Fruit fly (Drosophila melanogaster) Kc167 (cell line): ENCODE data around the gene CG31286.

ENCODE experiments used
- Myc ChIP-seq: fragments of >200 bp; optimal IDR thresholded peaks from 2 replicates; lab custom pipeline; 2017; ENCODE audit warnings: missing external identifiers
- Sin3A ChIP-seq: fragments of >200 bp; optimal IDR thresholded peaks from 2 replicates; lab custom pipeline; 2018; ENCODE audit warnings: missing external identifiers
- h ChIP-seq: fragments of >200 bp; optimal IDR thresholded peaks from 3 replicates; lab custom pipeline; 2018; ENCODE audit warnings: missing external identifiers
- insv ChIP-seq: fragments of >200 bp; optimal IDR thresholded peaks from 3 replicates; lab custom pipeline; 2018; ENCODE audit warnings: missing external identifiers
- psq ChIP-seq: fragments of >200 bp; optimal IDR thresholded peaks from 2 replicates; lab custom pipeline; 2017; ENCODE audit warnings: missing external identifiers
- ttk ChIP-seq: sonication (Bioruptor generic); optimal IDR thresholded peaks from 2 replicates; lab custom pipeline; 2017; ENCODE audit warnings: missing external identifiers

Gene CG31286

dm6 chr3R:6657278-6658246 lies 16.5 kb downstream of the CG31286 start, which contains the start of the genes CG1307 and twr:
Gene CG1307 (minus strand): TSS chr3R:6657442.
Gene twr (plus strand): TSS chr3R:6657882.
- TF ChIP-seq Sin3A (lab: Kevin White, UChicago) (no peak), h (no peak), ttk (lab: Kevin White, UChicago) (no peak), insv (lab: Kevin White, UChicago) (no peak), psq (no peak), Myc (no peak)

dm6 chr3R:6659941-6660340 lies 18.9 kb downstream of the CG31286 start, which contains the start of gene agt:
Gene agt (minus strand): TSS chr3R:6660100.
- TF ChIP-seq Sin3A (lab: Kevin White, UChicago) (no peak), Myc (no peak), ttk (lab: Kevin White, UChicago) (no peak), psq (no peak), insv (lab: Kevin White, UChicago) (no peak), h (no peak)

dm6 chr3R:6662613-6663288 lies 21.7 kb downstream of the CG31286 start:
- TF ChIP-seq Myc (no peak), ttk (lab: Kevin White, UChicago) (no peak), psq (no peak), Sin3A (lab: Kevin White, UChicago) (no peak), insv (lab: Kevin White, UChicago) (no peak), h (no peak)

dm6 chr3R:6663289-6663666 lies 22.2 kb downstream of the CG31286 start:
- TF ChIP-seq Sin3A (lab: Kevin White, UChicago): no peak
- TF ChIP-seq psq: no peak
- TF ChIP-seq ttk (lab: Kevin White, UChicago): no peak
- no peak for TF ChIP-seq insv (lab: Kevin White, UChicago)
- TF ChIP-seq h: no peak
- TF ChIP-seq Myc: no peak

DNA sequence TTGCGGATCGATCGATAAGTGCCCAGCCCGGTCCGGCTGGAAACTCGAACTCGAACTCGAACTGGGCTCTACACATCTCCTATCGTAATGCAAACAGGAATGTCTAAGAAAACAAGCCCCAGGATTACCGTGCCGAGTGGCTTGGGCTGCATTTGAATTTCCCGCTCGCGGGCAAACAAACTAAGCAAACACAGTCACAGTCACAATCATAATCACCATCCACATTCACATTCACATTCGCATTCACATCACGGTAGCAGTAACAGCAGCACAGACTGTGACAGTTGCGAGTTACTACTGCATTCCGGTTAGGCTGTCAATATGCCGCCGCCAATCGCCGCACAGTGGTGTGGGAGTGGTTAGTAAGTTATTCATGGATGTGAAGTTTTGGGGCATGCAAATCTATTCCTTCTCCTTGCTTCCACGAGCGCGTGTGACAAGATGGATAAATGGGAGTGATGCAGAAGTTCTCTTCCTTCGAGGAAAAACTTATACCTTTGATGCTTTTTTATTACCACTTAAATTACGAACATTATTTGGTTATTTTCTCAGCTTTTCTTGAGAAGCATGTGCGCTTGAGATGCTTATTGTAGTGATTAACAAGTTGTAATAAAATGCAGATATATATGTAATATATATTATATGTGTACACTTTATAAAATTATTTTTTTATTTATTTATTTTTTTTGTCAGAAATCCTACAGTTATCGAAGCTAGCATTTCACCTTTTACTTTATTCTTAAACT lies 23.5 kb downstream of the CG31286 start:
- TF ChIP-seq ttk (lab: Kevin White, UChicago) (no peak), psq (no peak), insv (lab: Kevin White, UChicago) (no peak), Myc (no peak), h (no peak), Sin3A (lab: Kevin White, UChicago) (no peak)

- TF ChIP-seq insv (lab: Kevin White, UChicago): no peak
- TF ChIP-seq Sin3A (lab: Kevin White, UChicago): no peak
- no peak for TF ChIP-seq Myc
- no peak for TF ChIP-seq psq
- TF ChIP-seq ttk (lab: Kevin White, UChicago): no peak
- TF ChIP-seq h: no peak
Observed at dm6 chr3R:6665117-6665654, 24.2 kb downstream of the CG31286 start.

- no peak for TF ChIP-seq insv (lab: Kevin White, UChicago)
- no peak for TF ChIP-seq Sin3A (lab: Kevin White, UChicago)
Observed at dm6 chr3R:6667245-6667644, 26.2 kb downstream of the CG31286 start.

DNA sequence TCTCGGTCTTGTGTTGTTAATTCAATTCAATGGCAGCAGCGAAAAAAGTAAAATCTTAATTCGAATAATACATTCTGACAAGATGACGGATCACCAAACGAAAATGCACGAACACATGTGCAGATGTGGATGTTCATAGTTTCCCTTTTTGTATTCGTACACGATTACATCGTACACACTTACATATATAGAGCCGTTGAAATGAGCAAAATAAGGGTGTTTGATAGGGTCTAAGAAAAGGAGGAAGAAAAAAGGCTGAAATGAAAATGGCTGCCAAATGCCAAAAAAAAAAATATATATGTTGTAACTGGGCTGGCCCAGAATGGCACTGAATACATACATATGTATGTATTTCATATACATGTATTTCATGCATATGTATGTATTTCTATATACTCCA lies 27.2 kb downstream of the CG31286 start:
- TF ChIP-seq psq (no peak), Myc (no peak), Sin3A (lab: Kevin White, UChicago) (no peak), ttk (lab: Kevin White, UChicago) (no peak), h (no peak), insv (lab: Kevin White, UChicago) (no peak)

DNA sequence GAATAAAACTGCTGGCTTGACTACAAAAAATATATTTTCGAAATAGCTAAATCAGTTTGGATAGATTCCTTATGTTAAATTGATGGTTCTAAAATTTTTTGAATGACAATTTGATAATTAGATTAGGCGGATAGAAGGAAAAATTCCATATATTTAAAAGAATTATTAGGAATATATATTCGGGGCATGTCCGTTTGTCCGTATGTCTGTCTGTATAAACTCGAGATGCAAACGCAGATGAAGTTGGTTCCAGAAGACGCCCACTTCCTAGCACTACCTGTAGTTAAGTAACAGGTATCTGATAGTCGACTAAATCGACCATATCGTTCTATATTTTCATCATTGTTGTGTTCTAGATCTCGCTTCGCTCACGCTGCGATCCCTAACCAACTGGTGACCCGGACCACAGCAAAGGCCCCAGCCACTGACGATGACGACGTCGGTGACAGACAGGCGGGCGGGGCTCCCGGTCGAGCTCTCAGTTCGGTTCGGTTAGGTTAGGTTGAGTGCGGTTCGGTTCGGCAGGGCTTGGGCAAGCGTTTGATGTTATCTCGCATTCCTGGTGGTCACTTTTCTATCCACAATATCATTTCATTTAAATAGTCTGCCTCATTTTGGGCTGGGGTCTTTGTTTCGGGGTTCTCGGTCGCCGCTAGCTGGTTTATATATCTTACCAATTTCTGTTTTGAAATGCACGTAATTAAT lies 31.4 kb downstream of the CG31286 start:
- TF ChIP-seq insv (lab: Kevin White, UChicago) (no peak), ttk (lab: Kevin White, UChicago) (no peak), Myc (no peak), h (no peak), Sin3A (lab: Kevin White, UChicago) (no peak), psq (no peak)

DNA sequence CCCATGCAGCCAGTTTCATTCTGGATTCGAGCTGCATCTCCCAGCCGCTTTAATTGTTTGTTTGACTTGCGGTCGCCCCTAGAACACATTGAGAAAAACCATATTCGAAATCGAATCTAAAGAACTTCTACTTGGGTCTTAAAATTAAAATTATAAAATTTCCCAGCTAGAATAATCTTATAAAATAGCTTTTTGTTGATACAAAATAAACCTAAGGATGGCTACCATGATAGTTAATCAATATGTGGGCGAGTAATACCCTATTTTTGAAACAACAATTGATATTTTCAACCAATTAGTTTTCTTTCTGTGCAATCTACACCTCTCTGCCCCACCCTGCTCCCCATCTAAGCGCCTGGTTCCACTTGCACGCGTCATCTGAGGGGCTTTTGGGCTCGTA lies 33.5 kb downstream of the CG31286 start:
- TF ChIP-seq ttk (lab: Kevin White, UChicago) (no peak), h (no peak), psq (no peak), Sin3A (lab: Kevin White, UChicago) (no peak), insv (lab: Kevin White, UChicago) (no peak), Myc (no peak)

DNA sequence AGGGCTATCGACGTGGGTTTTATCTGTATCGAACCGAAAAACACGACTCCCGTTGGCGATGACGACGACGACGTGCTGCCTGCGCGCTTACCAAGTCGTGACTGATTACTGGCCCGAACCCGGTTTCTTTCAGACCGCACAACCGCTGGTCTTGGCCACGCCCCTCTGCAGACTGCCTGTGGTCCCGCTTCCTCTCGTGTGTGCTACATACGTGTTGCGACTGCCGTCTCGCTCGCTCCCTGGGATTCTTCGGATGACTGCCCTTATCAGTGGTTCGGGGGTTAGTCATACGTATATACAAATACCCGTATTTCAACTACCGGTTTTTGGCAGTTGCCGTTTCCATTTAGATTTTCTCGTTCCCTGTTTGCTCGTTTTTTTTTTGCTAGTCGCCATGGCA lies 37.4 kb downstream of the CG31286 start, which contains the start of gene lab:
Gene lab, minus strand, starts transcription at position 111 of the 400 bp plus-strand sequence.
- TF ChIP-seq Myc (no peak), psq (no peak), insv (lab: Kevin White, UChicago) (no peak), Sin3A (lab: Kevin White, UChicago) (no peak)
